Fruit fly (Drosophila melanogaster) whole organism, embryonic: ENCODE data around the gene CG42240.
A peak's percentile ranks its signal among the peaks of the same experiment; 100 is the strongest.

Experiments used
- ATbp ChIP-seq: fragments of 200-800 bp; sonication (Bioruptor generic); optimal IDR thresholded peaks from 2 replicates; lab custom pipeline; 2017; ENCODE audit warnings: missing biosample characterization, mild to moderate bottlenecking, missing genetic modification characterization, missing genetic modification reagents
- Aef1 ChIP-seq: fragments of 200-800 bp; sonication (Bioruptor generic); IDR thresholded peaks from 3 replicates; pipeline ENCODE4 v1.3.6; 2022; ENCODE audit warnings: missing biosample characterization, missing genetic modification characterization
- Bgb ChIP-seq: fragments of 200-800 bp; sonication (Bioruptor generic); IDR thresholded peaks from 2 replicates; pipeline ENCODE4 v1.3.6; 2022; ENCODE audit warnings: missing biosample characterization, missing genetic modification characterization; ENCODE audit not compliant: partially characterized antibody
- CG10462 ChIP-seq: fragments of 200-800 bp; sonication (Bioruptor generic); optimal IDR thresholded peaks from 2 replicates; lab custom pipeline; 2016; ENCODE audit warnings: missing biosample characterization, missing genetic modification characterization
- CG10959 ChIP-seq: fragments of 200-800 bp; sonication (Bioruptor generic); IDR thresholded peaks from 2 replicates; pipeline ENCODE4 v1.3.6; 2022; ENCODE audit warnings: missing biosample characterization, missing genetic modification characterization
- CG10979 ChIP-seq: fragments of 200-800 bp; sonication (Bioruptor generic); optimal IDR thresholded peaks from 2 replicates; lab custom pipeline; 2018; ENCODE audit warnings: missing biosample characterization, mild to moderate bottlenecking, missing genetic modification characterization, moderate library complexity
- CG13424 ChIP-seq: fragments of 200-800 bp; sonication (Bioruptor generic); optimal IDR thresholded peaks from 2 replicates; lab custom pipeline; 2019; ENCODE audit warnings: missing biosample characterization, mild to moderate bottlenecking, missing genetic modification characterization, moderate library complexity
- CG14965 ChIP-seq: fragments of 200-800 bp; sonication (Bioruptor generic); optimal IDR thresholded peaks from 2 replicates; lab custom pipeline; 2016; ENCODE audit warnings: missing biosample characterization, missing genetic modification characterization, borderline replicate concordance
- CG15011 ChIP-seq: fragments of 200-800 bp; sonication (Bioruptor generic); optimal IDR thresholded peaks from 3 replicates; lab custom pipeline; 2018; ENCODE audit warnings: missing biosample characterization, mild to moderate bottlenecking, missing genetic modification characterization
- CG15073 ChIP-seq: fragments of 200-800 bp; sonication (Bioruptor generic); optimal IDR thresholded peaks from 2 replicates; lab custom pipeline; 2016; ENCODE audit warnings: missing biosample characterization, missing genetic modification characterization
- CG1603 ChIP-seq: fragments of 200-800 bp; sonication (Bioruptor generic); optimal IDR thresholded peaks from 2 replicates; lab custom pipeline; 2019; ENCODE audit warnings: missing biosample characterization, mild to moderate bottlenecking, missing genetic modification characterization, moderate library complexity
- CG17361 ChIP-seq: fragments of 200-800 bp; sonication (Bioruptor generic); IDR thresholded peaks from 3 replicates; pipeline ENCODE4 v1.3.6; 2022; ENCODE audit warnings: missing biosample characterization, missing genetic modification characterization
- CG17385 ChIP-seq: fragments of 200-800 bp; sonication (Bioruptor generic); optimal IDR thresholded peaks from 3 replicates; lab custom pipeline; 2018; ENCODE audit warnings: missing biosample characterization, mild to moderate bottlenecking, missing genetic modification characterization
- CG17612 ChIP-seq: fragments of 200-800 bp; sonication (Bioruptor generic); IDR thresholded peaks from 2 replicates; pipeline ENCODE4 v1.3.6; 2022; ENCODE audit warnings: missing biosample characterization, missing genetic modification characterization
- CG2875 ChIP-seq: fragments of 200-800 bp; sonication (Bioruptor generic); optimal IDR thresholded peaks from 2 replicates; lab custom pipeline; 2017; ENCODE audit warnings: missing biosample characterization, mild to moderate bottlenecking, missing genetic modification characterization, missing genetic modification reagents
- CG31441 ChIP-seq: fragments of 200-800 bp; sonication (Bioruptor generic); IDR thresholded peaks from 2 replicates; pipeline ENCODE4 v1.3.6; 2022; ENCODE audit warnings: missing biosample characterization, missing genetic modification characterization
- CG3407 ChIP-seq: fragments of 200-800 bp; sonication (Bioruptor generic); optimal IDR thresholded peaks from 2 replicates; lab custom pipeline; 2018; ENCODE audit warnings: missing biosample characterization, mild to moderate bottlenecking, missing genetic modification characterization
- CG34376 ChIP-seq: fragments of 200-800 bp; sonication (Bioruptor generic); optimal IDR thresholded peaks from 2 replicates; lab custom pipeline; 2018; ENCODE audit warnings: missing biosample characterization, mild to moderate bottlenecking, missing genetic modification characterization
- CG4282 ChIP-seq: fragments of 200-800 bp; sonication (Bioruptor generic); optimal IDR thresholded peaks from 2 replicates; lab custom pipeline; 2016; ENCODE audit warnings: missing biosample characterization, missing genetic modification characterization
- CG6654 ChIP-seq: fragments of 200-800 bp; sonication (Bioruptor generic); optimal IDR thresholded peaks from 2 replicates; lab custom pipeline; 2017; ENCODE audit warnings: missing biosample characterization, mild to moderate bottlenecking, missing genetic modification characterization
- CG7271 ChIP-seq: fragments of 200-800 bp; sonication (Bioruptor generic); optimal IDR thresholded peaks from 2 replicates; lab custom pipeline; 2018; ENCODE audit warnings: missing biosample characterization, mild to moderate bottlenecking, missing genetic modification characterization, moderate library complexity
- CG7786 ChIP-seq: fragments of 200-800 bp; sonication (Bioruptor generic); optimal IDR thresholded peaks from 2 replicates; lab custom pipeline; 2016; ENCODE audit warnings: missing biosample characterization, missing genetic modification characterization
- CG8359 ChIP-seq: fragments of 200-800 bp; sonication (Bioruptor generic); optimal IDR thresholded peaks from 2 replicates; lab custom pipeline; 2017; ENCODE audit warnings: missing biosample characterization, mild to moderate bottlenecking, missing genetic modification characterization, borderline replicate concordance
- CG9817 ChIP-seq: fragments of 200-800 bp; sonication (Bioruptor generic); optimal IDR thresholded peaks from 2 replicates; lab custom pipeline; 2018; ENCODE audit warnings: missing biosample characterization, mild to moderate bottlenecking, missing genetic modification characterization, moderate library complexity
- D ChIP-seq, 2 experiments: fragments of 200-800 bp in 1 of 2; fragments of >200 bp in 1 of 2; sonication (Bioruptor generic) in 1 of 2; optimal IDR thresholded peaks; 2 replicates in 1 of 2; 3 replicates in 1 of 2; lab custom pipeline; 2017; ENCODE audit warnings: mild to moderate bottlenecking in 1 of 2, missing biosample characterization in 1 of 2, missing genetic modification characterization in 1 of 2, missing genetic modification reagents in 1 of 2
- Dp ChIP-seq: fragments of 200-800 bp; sonication (Bioruptor generic); optimal IDR thresholded peaks from 2 replicates; lab custom pipeline; 2018; ENCODE audit warnings: missing biosample characterization, mild to moderate bottlenecking, missing genetic modification characterization, moderate library complexity
- HLH54F ChIP-seq: fragments of 200-800 bp; sonication (Bioruptor generic); optimal IDR thresholded peaks from 3 replicates; lab custom pipeline; 2016; ENCODE audit warnings: missing biosample characterization, missing genetic modification characterization
- Hr39 ChIP-seq: fragments of >200 bp; optimal IDR thresholded peaks from 2 replicates; lab custom pipeline; 2017
- Mad ChIP-seq: fragments of 200-800 bp; sonication (Bioruptor generic); optimal IDR thresholded peaks from 2 replicates; lab custom pipeline; 2016; ENCODE audit warnings: missing biosample characterization, missing genetic modification characterization
- Max ChIP-seq: fragments of 200-800 bp; sonication (Bioruptor generic); optimal IDR thresholded peaks from 2 replicates; lab custom pipeline; 2016; ENCODE audit warnings: missing biosample characterization, mild to moderate bottlenecking, missing genetic modification characterization
- NC2β ChIP-seq: fragments of 200-800 bp; sonication (Bioruptor generic); optimal IDR thresholded peaks from 2 replicates; lab custom pipeline; 2016; ENCODE audit warnings: missing biosample characterization, missing genetic modification characterization
- Pdp1 ChIP-seq, 2 experiments: fragments of 200-800 bp; sonication (Bioruptor generic); optimal IDR thresholded peaks; 3 replicates each; lab custom pipeline; 2016; ENCODE audit warnings: missing biosample characterization in 2 of 2, missing genetic modification characterization in 2 of 2, mild to moderate bottlenecking in 1 of 2, moderate library complexity in 1 of 2
- Trl ChIP-seq, 3 experiments: fragments of >200 bp in 2 of 3; fragments of 200-800 bp in 1 of 3; sonication (Bioruptor generic) in 1 of 3; optimal IDR thresholded peaks; 2 replicates in 1 of 3; 3 replicates in 2 of 3; lab custom pipeline; 2016 to 2017; ENCODE audit warnings: missing biosample characterization in 1 of 3, missing genetic modification characterization in 1 of 3
- Xrp1 ChIP-seq: fragments of 200-800 bp; sonication (Bioruptor generic); IDR thresholded peaks from 2 replicates; pipeline ENCODE4 v1.3.6; 2022; ENCODE audit warnings: missing biosample characterization, missing genetic modification characterization
- bsh ChIP-seq, 2 experiments: fragments of 200-800 bp; sonication (Bioruptor generic); optimal IDR thresholded peaks; 2 replicates each; lab custom pipeline; 2017 to 2018; ENCODE audit warnings: mild to moderate bottlenecking in 2 of 2, missing biosample characterization in 2 of 2, missing genetic modification characterization in 2 of 2, moderate library complexity in 1 of 2
- cato ChIP-seq: fragments of 200-800 bp; sonication (Bioruptor generic); optimal IDR thresholded peaks from 2 replicates; lab custom pipeline; 2016; ENCODE audit warnings: missing biosample characterization, missing genetic modification characterization, borderline replicate concordance
- danr ChIP-seq: fragments of 200-800 bp; sonication (Bioruptor generic); IDR thresholded peaks from 2 replicates; pipeline ENCODE4 v1.3.6; 2022; ENCODE audit warnings: missing biosample characterization, missing genetic modification characterization
- dmrt99B ChIP-seq: fragments of 200-800 bp; sonication (Bioruptor generic); optimal IDR thresholded peaks from 2 replicates; lab custom pipeline; 2018; ENCODE audit warnings: missing biosample characterization, mild to moderate bottlenecking, missing genetic modification characterization, moderate library complexity
- ems ChIP-seq: fragments of 200-800 bp; sonication (Bioruptor generic); optimal IDR thresholded peaks from 3 replicates; lab custom pipeline; 2016; ENCODE audit warnings: missing biosample characterization, missing genetic modification characterization
- en ChIP-seq: fragments of 200-800 bp; sonication (Bioruptor generic); optimal IDR thresholded peaks from 2 replicates; lab custom pipeline; 2016; ENCODE audit warnings: missing biosample characterization, missing genetic modification characterization
- fru ChIP-seq: fragments of >200 bp; optimal IDR thresholded peaks from 2 replicates; lab custom pipeline; 2017
- fu2 ChIP-seq: fragments of 200-800 bp; sonication (Bioruptor generic); optimal IDR thresholded peaks from 2 replicates; lab custom pipeline; 2016; ENCODE audit warnings: missing biosample characterization, missing genetic modification characterization
- onecut ChIP-seq: fragments of 200-800 bp; sonication (Bioruptor generic); IDR thresholded peaks from 2 replicates; pipeline ENCODE4 v1.3.6; 2022; ENCODE audit warnings: missing biosample characterization, missing genetic modification characterization
- org-1 ChIP-seq: fragments of 200-800 bp; sonication (Bioruptor generic); optimal IDR thresholded peaks from 2 replicates; lab custom pipeline; 2017; ENCODE audit warnings: missing biosample characterization, missing genetic modification characterization
- p53 ChIP-seq: fragments of 200-800 bp; sonication (Bioruptor generic); optimal IDR thresholded peaks from 2 replicates; lab custom pipeline; 2016; ENCODE audit warnings: missing biosample characterization, missing genetic modification characterization
- pan ChIP-seq, 4 experiments: fragments of >200 bp in 3 of 4; fragments of 200-800 bp in 1 of 4; sonication (Bioruptor generic) in 1 of 4; optimal IDR thresholded peaks in 3 of 4; IDR thresholded peaks in 1 of 4; 2 replicates each; pipeline versions ENCODE4 v1.3.6 to Lab custom; 2017 to 2022; ENCODE audit warnings: missing biosample characterization in 2 of 4, missing genetic modification characterization in 2 of 4, mixed read lengths in 1 of 4
- scrt ChIP-seq: fragments of 200-800 bp; sonication (Bioruptor generic); optimal IDR thresholded peaks from 2 replicates; lab custom pipeline; 2018; ENCODE audit warnings: missing biosample characterization, mild to moderate bottlenecking, missing genetic modification characterization, moderate library complexity
- tin ChIP-seq: fragments of 200-800 bp; sonication (Bioruptor generic); optimal IDR thresholded peaks from 3 replicates; lab custom pipeline; 2016; ENCODE audit warnings: missing biosample characterization, missing genetic modification characterization
- tx ChIP-seq: fragments of 200-800 bp; sonication (Bioruptor generic); optimal IDR thresholded peaks from 2 replicates; lab custom pipeline; 2016; ENCODE audit warnings: missing biosample characterization, missing genetic modification characterization
- vfl ChIP-seq: fragments of 200-800 bp; sonication (Bioruptor generic); optimal IDR thresholded peaks from 2 replicates; lab custom pipeline; 2016; ENCODE audit warnings: missing biosample characterization, missing genetic modification characterization

CG42240 gene

dm6 chrX:6287842-6288241 lies 42.8 kb upstream of the CG42240 start, which contains the start of the genes Top3beta and wuho (continued):
- TF ChIP-seq Dp (GFP tag; lab: Kevin White, UChicago) (peak; percentile 49), CG8359 (GFP tag; lab: Kevin White, UChicago) (no peak), CG34376 (peak; percentile 47), p53 (GFP tag; lab: Kevin White, UChicago) (peak; percentile 71), ATbp (no peak), fru (no peak), CG14965 (GFP tag; lab: Kevin White, UChicago) (no peak), CG2875 (GFP tag; lab: Kevin White, UChicago) (no peak), ems (GFP tag; lab: Kevin White, UChicago) (peak; percentile 43), Max (GFP tag; lab: Kevin White, UChicago) (peak; percentile 17), scrt (GFP tag; lab: Kevin White, UChicago) (no peak), vfl (no peak), CG10979 (tag; lab: Kevin White, UChicago) (no peak), Aef1 (no peak), CG17385 (GFP tag; lab: Kevin White, UChicago) (no peak), CG1603 (peak; percentile 93), CG13424 (peak; percentile 8), CG6654 (GFP tag; lab: Kevin White, UChicago) (no peak), CG10462 (no peak), D (optimal IDR thresholded peaks at IDR 0.05; lab: Kevin White, UChicago) (peak; percentile 74), D (GFP tag; optimal IDR thresholded peaks at IDR 0.05; lab: Kevin White, UChicago) (no peak), CG3407 (GFP tag; lab: Kevin White, UChicago) (no peak), pan (optimal IDR thresholded peaks at IDR 0.05; lab: Kevin White, UChicago) (no peak), pan (GFP tag; optimal IDR thresholded peaks at IDR 0.05 in 1 of 2, IDR thresholded peaks at IDR 0.05 in 1 of 2) (no peak), fu2 (GFP tag; lab: Kevin White, UChicago) (no peak), Pdp1 (GFP tag; optimal IDR thresholded peaks at IDR 0.05; lab: Kevin White, UChicago) (peak; percentile 47 to 82), CG4282 (GFP tag; lab: Kevin White, UChicago) (no peak), cato (GFP tag; lab: Kevin White, UChicago) (no peak), en (GFP tag; lab: Kevin White, UChicago) (no peak), HLH54F (GFP tag; lab: Kevin White, UChicago) (peak; percentile 39), CG9817 (tag; lab: Kevin White, UChicago) (no peak), CG7271 (tag; lab: Kevin White, UChicago) (peak; percentile 26), CG10959 (GFP tag; lab: Robert Waterston, UW) (no peak), Bgb (GFP tag; lab: Robert Waterston, UW) (peak; percentile 83), onecut (GFP tag; lab: Robert Waterston, UW) (peak; percentile 36; the same call in 1 of the 2 replicates), Xrp1 (GFP tag; lab: Robert Waterston, UW) (no peak), CG7786 (peak; percentile 40), dmrt99B (tag; lab: Kevin White, UChicago) (no peak), CG17612 (GFP tag; lab: Robert Waterston, UW) (no peak), CG17361 (GFP tag; lab: Robert Waterston, UW) (no peak), tx (GFP tag; lab: Kevin White, UChicago) (no peak), Trl (optimal IDR thresholded peaks at IDR 0.05; lab: Kevin White, UChicago) (no peak), Trl (GFP tag; optimal IDR thresholded peaks at IDR 0.05; lab: Kevin White, UChicago) (peak; percentile 58), NC2β (GFP tag; lab: Kevin White, UChicago) (peak; percentile 70), CG31441 (GFP tag; lab: Robert Waterston, UW) (no peak), bsh (GFP tag; optimal IDR thresholded peaks at IDR 0.05; lab: Kevin White, UChicago) (peak in 1 of 2 experiments; percentile 2), CG15011 (no peak), Mad (GFP tag; lab: Kevin White, UChicago) (peak; percentile 43), tin (GFP tag; lab: Kevin White, UChicago) (peak; percentile 28), Hr39 (lab: Kevin White, UChicago) (no peak), org-1 (GFP tag; lab: Kevin White, UChicago) (peak; percentile 9), danr (GFP tag; lab: Robert Waterston, UW) (no peak), CG15073 (no peak)
